Worm (Caenorhabditis elegans) whole organism, young adult: ENCODE results near the gene srh-296.

Experiments
- B0035.1 ChIP-seq: sonication (generic microtip); optimal IDR thresholded peaks from 2 replicates; lab custom pipeline; 2016; ENCODE audit warnings: missing genetic modification characterization, mild to moderate bottlenecking, missing compliant biosample characterization, missing genotype, missing genetic modification reagents
- C17E4.6 ChIP-seq: fragments of 200-800 bp; sonication (Bioruptor generic); IDR thresholded peaks from 2 replicates; pipeline ENCODE4 v1.3.6; 2022; ENCODE audit warnings: missing genetic modification reagents, missing genetic modification characterization, missing compliant biosample characterization
- D2030.7 ChIP-seq: fragments of 200-800 bp; sonication (Bioruptor generic); IDR thresholded peaks from 2 replicates; pipeline ENCODE4 v1.3.6; 2022; ENCODE audit warnings: missing genetic modification reagents, missing genetic modification characterization, missing compliant biosample characterization
- F33H1.4 ChIP-seq: fragments of 200-800 bp; sonication (Bioruptor generic); IDR thresholded peaks from 2 replicates; pipeline ENCODE4 v1.3.6; 2022; ENCODE audit warnings: missing genetic modification reagents, missing genetic modification characterization, missing compliant biosample characterization
- F57A8.1 ChIP-seq: fragments of 200-800 bp; sonication (Bioruptor generic); optimal IDR thresholded peaks from 2 replicates; lab custom pipeline; 2018; ENCODE audit warnings: mild to moderate bottlenecking, missing genetic modification characterization, moderate library complexity, missing compliant biosample characterization
- K12H6.12 ChIP-seq: fragments of 200-800 bp; sonication (Bioruptor generic); optimal IDR thresholded peaks from 2 replicates; lab custom pipeline; 2018; ENCODE audit warnings: mild to moderate bottlenecking, missing genetic modification characterization, missing compliant biosample characterization
- T07F8.4 ChIP-seq: sonication (generic microtip); optimal IDR thresholded peaks from 2 replicates; lab custom pipeline; 2016; ENCODE audit warnings: mild to moderate bottlenecking, missing genetic modification characterization, moderate library complexity, missing compliant biosample characterization
- Y53F4B.3 ChIP-seq: fragments of 200-800 bp; sonication (Bioruptor generic); IDR thresholded peaks from 2 replicates; pipeline ENCODE4 v1.3.6; 2022; ENCODE audit warnings: missing genetic modification reagents, missing genetic modification characterization, missing compliant biosample characterization
- Y79H2A.3 ChIP-seq: fragments of 200-800 bp; sonication (Bioruptor generic); conservative IDR thresholded peaks from 2 replicates; pipeline ENCODE4 v1.3.6; 2022; ENCODE audit warnings: missing genetic modification reagents, missing genetic modification characterization, missing compliant biosample characterization
- aptf-3 ChIP-seq: fragments of 200-800 bp; sonication (Bioruptor generic); IDR thresholded peaks from 2 replicates; pipeline ENCODE4 v1.3.6; 2022; ENCODE audit warnings: missing genetic modification characterization, missing compliant biosample characterization
- attf-3 ChIP-seq: fragments of 200-800 bp; sonication (Bioruptor generic); conservative IDR thresholded peaks from 2 replicates; pipeline ENCODE4 v1.3.6; 2022; ENCODE audit warnings: missing genetic modification reagents, missing genetic modification characterization, missing compliant biosample characterization
- attf-5 ChIP-seq: fragments of 200-800 bp; sonication (Bioruptor generic); optimal IDR thresholded peaks from 2 replicates; lab custom pipeline; 2018; ENCODE audit warnings: mild to moderate bottlenecking, missing genetic modification characterization, missing compliant biosample characterization
- bed-1 ChIP-seq: fragments of 200-800 bp; sonication (Bioruptor generic); IDR thresholded peaks from 2 replicates; pipeline ENCODE4 v1.3.6; 2022; ENCODE audit warnings: missing genetic modification reagents, missing genetic modification characterization, missing compliant biosample characterization
- cebp-1 ChIP-seq, 2 experiments: fragments of 200-800 bp in 1 of 2; sonication (Bioruptor generic) in 1 of 2; sonication (generic microtip) in 1 of 2; IDR thresholded peaks in 1 of 2; optimal IDR thresholded peaks in 1 of 2; 2 replicates each; pipeline versions ENCODE4 v1.3.6 to Lab custom; 2017 to 2022; ENCODE audit warnings: missing compliant biosample characterization in 2 of 2, missing genetic modification characterization in 2 of 2, mild to moderate bottlenecking in 1 of 2, missing genetic modification reagents in 1 of 2, moderate library complexity in 1 of 2
- cebp-2 ChIP-seq: fragments of 200-800 bp; sonication (Bioruptor generic); IDR thresholded peaks from 2 replicates; pipeline ENCODE4 v1.3.6; 2022; ENCODE audit warnings: missing genetic modification characterization, missing compliant biosample characterization
- ceh-100 ChIP-seq: fragments of 200-800 bp; sonication (Bioruptor generic); IDR thresholded peaks from 2 replicates; pipeline ENCODE4 v1.3.6; 2022; ENCODE audit warnings: missing genetic modification reagents, missing genetic modification characterization, missing compliant biosample characterization
- ceh-91 ChIP-seq: fragments of 200-800 bp; sonication (Bioruptor generic); IDR thresholded peaks from 2 replicates; pipeline ENCODE4 v1.3.6; 2022; ENCODE audit warnings: missing genetic modification reagents, missing genetic modification characterization, missing compliant biosample characterization
- dox-1 ChIP-seq: fragments of 200-800 bp; sonication (Bioruptor generic); IDR thresholded peaks from 2 replicates; pipeline ENCODE4 v1.3.6; 2022; ENCODE audit warnings: missing genetic modification reagents, missing genetic modification characterization, missing compliant biosample characterization
- dpl-1 ChIP-seq: fragments of 150-350 bp; optimal IDR thresholded peaks from 2 replicates; lab custom pipeline; 2014; ENCODE audit warnings: missing biosample characterization, missing genetic modification reagents, missing genetic modification characterization
- efl-1 ChIP-seq: fragments of 150-350 bp; optimal IDR thresholded peaks from 2 replicates; lab custom pipeline; 2014; ENCODE audit warnings: missing biosample characterization, missing genetic modification reagents, missing genetic modification characterization
- egl-18 ChIP-seq: fragments of 200-800 bp; sonication (Bioruptor generic); IDR thresholded peaks from 2 replicates; pipeline ENCODE4 v1.3.6; 2022; ENCODE audit warnings: missing genetic modification reagents, missing genetic modification characterization, missing compliant biosample characterization
- egrh-3 ChIP-seq: fragments of 200-800 bp; sonication (Bioruptor generic); IDR thresholded peaks from 2 replicates; pipeline ENCODE4 v1.3.6; 2022; ENCODE audit warnings: missing genetic modification reagents, missing genetic modification characterization, missing compliant biosample characterization
- ekl-4 ChIP-seq: fragments of 200-800 bp; sonication (Bioruptor generic); IDR thresholded peaks from 2 replicates; pipeline ENCODE4 v1.3.6; 2022; ENCODE audit warnings: missing genetic modification reagents, missing genetic modification characterization, missing compliant biosample characterization
- gei-17 ChIP-seq: fragments of 200-800 bp; sonication (Bioruptor generic); optimal IDR thresholded peaks from 2 replicates; lab custom pipeline; 2018; ENCODE audit warnings: mild to moderate bottlenecking, missing genetic modification characterization, missing compliant biosample characterization
- hsf-1 ChIP-seq: fragments of 200-800 bp; sonication (Bioruptor generic); IDR thresholded peaks from 2 replicates; pipeline ENCODE4 v1.3.6; 2022; ENCODE audit warnings: missing genetic modification reagents, missing genetic modification characterization, missing compliant biosample characterization
- let-607 ChIP-seq, 2 experiments: fragments of 200-800 bp in 1 of 2; sonication (Bioruptor generic) in 1 of 2; sonication (generic microtip) in 1 of 2; optimal IDR thresholded peaks; 2 replicates each; lab custom pipeline; 2016 to 2018; ENCODE audit warnings: mild to moderate bottlenecking in 2 of 2, missing compliant biosample characterization in 2 of 2, missing genetic modification characterization in 2 of 2, moderate library complexity in 2 of 2, missing genotype in 1 of 2
- lin-26 ChIP-seq: fragments of 200-800 bp; sonication (Bioruptor generic); IDR thresholded peaks from 2 replicates; pipeline ENCODE4 v1.3.6; 2022; ENCODE audit warnings: missing genetic modification reagents, missing genetic modification characterization, missing compliant biosample characterization
- lsl-1 ChIP-seq: fragments of 200-800 bp; sonication (Bioruptor generic); optimal IDR thresholded peaks from 2 replicates; lab custom pipeline; 2018; ENCODE audit warnings: mild to moderate bottlenecking, missing genetic modification characterization, moderate library complexity, missing compliant biosample characterization
- madf-3 ChIP-seq: fragments of 200-800 bp; sonication (Bioruptor generic); IDR thresholded peaks from 2 replicates; pipeline ENCODE4 v1.3.6; 2022; ENCODE audit warnings: missing genetic modification reagents, missing genetic modification characterization, missing compliant biosample characterization
- madf-6 ChIP-seq: fragments of 200-800 bp; sonication (Bioruptor generic); IDR thresholded peaks from 2 replicates; pipeline ENCODE4 v1.3.6; 2022; ENCODE audit warnings: missing genetic modification reagents, missing genetic modification characterization, missing compliant biosample characterization
- mes-4 ChIP-seq: sonication (generic microtip); optimal IDR thresholded peaks from 2 replicates; lab custom pipeline; 2016; ENCODE audit warnings: missing genotype, missing genetic modification characterization, missing compliant biosample characterization
- mxl-1 ChIP-seq: sonication (generic microtip); optimal IDR thresholded peaks from 2 replicates; lab custom pipeline; 2016; ENCODE audit warnings: missing genetic modification characterization, missing compliant biosample characterization
- nfyb-1 ChIP-seq: fragments of 200-800 bp; sonication (Bioruptor generic); IDR thresholded peaks from 2 replicates; pipeline ENCODE4 v1.3.6; 2022; ENCODE audit warnings: missing genetic modification reagents, missing genetic modification characterization, missing compliant biosample characterization
- nhr-120 ChIP-seq: fragments of 200-800 bp; sonication (Bioruptor generic); IDR thresholded peaks from 2 replicates; pipeline ENCODE4 v1.3.6; 2022; ENCODE audit warnings: missing genetic modification characterization, missing compliant biosample characterization
- nhr-179 ChIP-seq: sonication (generic microtip); optimal IDR thresholded peaks from 2 replicates; lab custom pipeline; 2016; ENCODE audit warnings: mild to moderate bottlenecking, missing genetic modification characterization, missing compliant biosample characterization
- nhr-27 ChIP-seq: fragments of 200-800 bp; sonication (Bioruptor generic); optimal IDR thresholded peaks from 2 replicates; lab custom pipeline; 2018; ENCODE audit warnings: mild to moderate bottlenecking, missing genetic modification characterization, moderate library complexity, missing compliant biosample characterization
- rcor-1 ChIP-seq: fragments of 200-800 bp; sonication (Bioruptor generic); IDR thresholded peaks from 2 replicates; pipeline ENCODE4 v1.3.6; 2022; ENCODE audit warnings: missing genetic modification reagents, missing genetic modification characterization, missing compliant biosample characterization
- sdz-38 ChIP-seq: sonication (generic microtip); optimal IDR thresholded peaks from 2 replicates; lab custom pipeline; 2016; ENCODE audit warnings: missing genotype, missing genetic modification characterization, missing compliant biosample characterization
- snpc-1.3 ChIP-seq: sonication (generic microtip); optimal IDR thresholded peaks from 2 replicates; lab custom pipeline; 2017; ENCODE audit warnings: missing genetic modification characterization, mild to moderate bottlenecking, missing compliant biosample characterization, antibody characterized with exemption, moderate library complexity, missing genotype, missing genetic modification reagents; ENCODE audit not compliant: insufficient read depth
- tbp1 ChIP-seq: fragments of 200-800 bp; sonication (Bioruptor generic); optimal IDR thresholded peaks from 2 replicates; lab custom pipeline; 2018; ENCODE audit warnings: mild to moderate bottlenecking, missing genetic modification characterization, missing compliant biosample characterization
- ztf-25 ChIP-seq: fragments of 200-800 bp; sonication (Bioruptor generic); IDR thresholded peaks from 2 replicates; pipeline ENCODE4 v1.3.6; 2022; ENCODE audit warnings: missing genetic modification reagents, missing genetic modification characterization, missing compliant biosample characterization

srh-296 gene

ce11 chrV:17845370-17845967 is 35.3 kb downstream of the srh-296 start (continued):
- TF ChIP-seq ceh-91 (no peak), nhr-120 (GFP tag; lab: Robert Waterston, UW) (no peak), nhr-179 (tag; lab: Kevin White, UChicago) (no peak), efl-1 (GFP tag; lab: Kevin White, UChicago) (no peak), attf-5 (GFP tag; lab: Kevin White, UChicago) (no peak), nhr-27 (tag; lab: Kevin White, UChicago) (no peak), F33H1.4 (GFP tag; lab: Robert Waterston, UW) (peak; percentile 6; the same call in 1 of the 2 replicates), cebp-2 (GFP tag; lab: Robert Waterston, UW) (0 out of 2 replicates have a peak, but pooled peaks have one; percentile 20), lsl-1 (GFP tag; lab: Kevin White, UChicago) (peak; percentile 23), madf-3 (GFP tag; lab: Robert Waterston, UW) (peak; percentile 58; the same call in 1 of the 2 replicates), snpc-1.3 (tag; lab: Kevin White, UChicago) (no peak), Y53F4B.3 (GFP tag; lab: Robert Waterston, UW) (no peak), T07F8.4 (tag; lab: Kevin White, UChicago) (no peak), tbp1 (GFP tag; lab: Kevin White, UChicago) (peak; percentile 27), F57A8.1 (GFP tag; lab: Kevin White, UChicago) (no peak), B0035.1 (tag; lab: Kevin White, UChicago) (no peak), nfyb-1 (GFP tag; lab: Robert Waterston, UW) (no peak), attf-3 (GFP tag; lab: Robert Waterston, UW) (no peak), mes-4 (tag; lab: Kevin White, UChicago) (no peak), C17E4.6 (GFP tag; lab: Robert Waterston, UW) (no peak), ceh-100 (GFP tag; lab: Robert Waterston, UW) (no peak), hsf-1 (GFP tag; lab: Robert Waterston, UW) (0 out of 2 replicates have a peak, but pooled peaks have one; percentile 44), dox-1 (peak; percentile 41; the same call in 1 of the 2 replicates), gei-17 (GFP tag; lab: Kevin White, UChicago) (no peak), lin-26 (peak; percentile 36; the same call in 1 of the 2 replicates), bed-1 (GFP tag; lab: Robert Waterston, UW) (no peak)

- TF ChIP-seq dpl-1 (GFP tag; lab: Kevin White, UChicago) (no peak), ekl-4 (GFP tag; lab: Robert Waterston, UW) (no peak), ceh-100 (GFP tag; lab: Robert Waterston, UW) (no peak), egrh-3 (GFP tag; lab: Robert Waterston, UW) (no peak), D2030.7 (GFP tag; lab: Robert Waterston, UW) (no peak), let-607 (tag; optimal IDR thresholded peaks at IDR 0.05; lab: Kevin White, UChicago) (no peak), Y79H2A.3 (GFP tag; lab: Robert Waterston, UW) (no peak), egl-18 (GFP tag; lab: Robert Waterston, UW) (no peak), cebp-1 (GFP tag; IDR thresholded peaks at IDR 0.05; lab: Robert Waterston, UW) (no peak), cebp-1 (tag; optimal IDR thresholded peaks at IDR 0.05; lab: Kevin White, UChicago) (no peak), ztf-25 (no peak), sdz-38 (tag; lab: Kevin White, UChicago) (no peak), Y53F4B.3 (GFP tag; lab: Robert Waterston, UW) (no peak), mxl-1 (no peak), aptf-3 (no peak), nhr-120 (GFP tag; lab: Robert Waterston, UW) (no peak), K12H6.12 (tag; lab: Kevin White, UChicago) (no peak), madf-6 (GFP tag; lab: Robert Waterston, UW) (no peak), rcor-1 (GFP tag; lab: Robert Waterston, UW) (no peak)
Observed at ce11 chrV:17855889-17856288, 45.7 kb downstream of the srh-296 start, which contains the start of gene tcc-1. tcc-1 (minus strand) TSS chrV:17855989.
